Worm (Caenorhabditis elegans): ENCODE results near the gene K10D2.8.
A peak's percentile ranks its signal among the peaks of the same experiment; 100 is the strongest.

Gene K10D2.8

ce11 chrIII:5196298-5197045 lies 7.9 kb downstream of the K10D2.8 start (continued):
- TF ChIP-seq him-1 (tag; optimal IDR thresholded peaks at IDR 0.05) (peak; percentile 99), attf-5 (GFP tag; optimal IDR thresholded peaks at IDR 0.05) (peak; percentile 40), madf-10 (tag; optimal IDR thresholded peaks at IDR 0.05) (peak; percentile 63), B0336.3 (GFP tag; IDR thresholded peaks at IDR 0.05) (peak; percentile 68)

- TF ChIP-seq ztf-22 (GFP tag; optimal IDR thresholded peaks at IDR 0.05) = no peak
- no peak for TF ChIP-seq madf-3 (GFP tag; IDR thresholded peaks at IDR 0.05)
- TF ChIP-seq K12H6.12 (tag; optimal IDR thresholded peaks at IDR 0.05) = no peak
- TF ChIP-seq unc-130 (GFP tag; optimal IDR thresholded peaks at IDR 0.05) = no peak
- TF ChIP-seq F22D6.2 (tag; optimal IDR thresholded peaks at IDR 0.05) = no peak
- no peak for TF ChIP-seq Y79H2A.3 (GFP tag; conservative IDR thresholded peaks at IDR 0.05)
- TF ChIP-seq attf-6 (GFP tag; IDR thresholded peaks at IDR 0.05) = peak; percentile 32; the same call in 1 of the 2 replicates
- no peak for TF ChIP-seq unc-62 (GFP tag; optimal IDR thresholded peaks at IDR 0.05)
- TF ChIP-seq egl-18 (GFP tag; IDR thresholded peaks at IDR 0.05) = 0 out of 2 replicates have a peak, but pooled peaks have one; percentile 31
- no peak for TF ChIP-seq ama-1 (optimal IDR thresholded peaks at IDR 0.05)
- no peak for TF ChIP-seq ama-1 (GFP tag; optimal IDR thresholded peaks at IDR 0.05)
- no peak for TF ChIP-seq hlh-26 (GFP tag; conservative IDR thresholded peaks at IDR 0.05)
These were observed 11.1 kb downstream of the K10D2.8 start, which contains the start of gene emb-8 for ce11 chrIII:5199577-5199976. emb-8 (minus strand) TSS chrIII:5199677.

- TF ChIP-seq pha-4 (tag; optimal IDR thresholded peaks at IDR 0.05) (peak; percentile 22), lir-1 (GFP tag; conservative IDR thresholded peaks at IDR 0.05) (no peak), gei-17 (GFP tag; optimal IDR thresholded peaks at IDR 0.05) (no peak), atf-7 (tag; optimal IDR thresholded peaks at IDR 0.05) (no peak), ccch-3 (GFP tag; optimal IDR thresholded peaks at IDR 0.05) (no peak), B0019.2 (GFP tag; conservative IDR thresholded peaks at IDR 0.05) (no peak), ceh-79 (tag; optimal IDR thresholded peaks at IDR 0.05) (no peak), lin-54 (GFP tag; optimal IDR thresholded peaks at IDR 0.05) (peak; percentile 1), mel-28 (tag; optimal IDR thresholded peaks at IDR 0.05; ENCODE audit: borderline replicate concordance) (no peak), F22D6.2 (tag; optimal IDR thresholded peaks at IDR 0.05) (no peak), T26A5.8 (tag; optimal IDR thresholded peaks at IDR 0.05) (no peak), snpc-4 (GFP tag; optimal IDR thresholded peaks at IDR 0.05) (no peak), snpc-4 (tag; optimal IDR thresholded peaks at IDR 0.05) (no peak), sptf-2 (GFP tag; optimal IDR thresholded peaks at IDR 0.05) (no peak), pbrm-1 (GFP tag; IDR thresholded peaks at IDR 0.05) (no peak), nhr-80 (tag; optimal IDR thresholded peaks at IDR 0.05) (peak; percentile 29), F57A8.1 (GFP tag; optimal IDR thresholded peaks at IDR 0.05) (no peak)
These were observed 11.8 kb downstream of the K10D2.8 start for ce11 chrIII:5200349-5200748.

- TF ChIP-seq atf-7 (tag; optimal IDR thresholded peaks at IDR 0.05) = peak; percentile 35
- TF ChIP-seq attf-5 (GFP tag; optimal IDR thresholded peaks at IDR 0.05) = peak; percentile 46
- TF ChIP-seq cebp-1 (GFP tag; IDR thresholded peaks at IDR 0.05) = no peak
- peak; percentile 37 for TF ChIP-seq cebp-1 (tag; optimal IDR thresholded peaks at IDR 0.05)
- no peak for TF ChIP-seq efl-1 (GFP tag; optimal IDR thresholded peaks at IDR 0.05)
- TF ChIP-seq unc-62 (GFP tag; optimal IDR thresholded peaks at IDR 0.05) = peak; percentile 82
- TF ChIP-seq fkh-3 (tag; optimal IDR thresholded peaks at IDR 0.05) = no peak
- no peak for TF ChIP-seq ztf-28 (GFP tag; IDR thresholded peaks at IDR 0.05)
- TF ChIP-seq Y56A3A.18 (GFP tag; IDR thresholded peaks at IDR 0.05) = no peak
- TF ChIP-seq tbp1 (GFP tag; optimal IDR thresholded peaks at IDR 0.05) = peak; percentile 11
- TF ChIP-seq nhr-80 (tag; optimal IDR thresholded peaks at IDR 0.05) = peak; percentile 90
- TF ChIP-seq snpc-4 (GFP tag; optimal IDR thresholded peaks at IDR 0.05) = no peak
- TF ChIP-seq snpc-4 (tag; optimal IDR thresholded peaks at IDR 0.05) = peak in 1 of 4 experiments; percentile 17
These were observed 12.7 kb downstream of the K10D2.8 start for ce11 chrIII:5201267-5201666.
